Worm (Caenorhabditis elegans) whole organism, young adult: ENCODE data around the gene srx-129.

Experiments used
- B0336.3 ChIP-seq: fragments of 200-800 bp; sonication (Bioruptor generic); IDR thresholded peaks from 2 replicates; pipeline ENCODE4 v1.3.6; 2022; ENCODE audit warnings: missing genetic modification characterization, missing compliant biosample characterization
- D2030.7 ChIP-seq: fragments of 200-800 bp; sonication (Bioruptor generic); IDR thresholded peaks from 2 replicates; pipeline ENCODE4 v1.3.6; 2022; ENCODE audit warnings: missing genetic modification reagents, missing genetic modification characterization, missing compliant biosample characterization
- F10E7.11 ChIP-seq: sonication (generic microtip); optimal IDR thresholded peaks from 2 replicates; lab custom pipeline; 2017; ENCODE audit warnings: mild to moderate bottlenecking, missing genetic modification characterization, moderate library complexity, missing compliant biosample characterization
- F22D6.2 ChIP-seq: sonication (generic microtip); optimal IDR thresholded peaks from 2 replicates; lab custom pipeline; 2016; ENCODE audit warnings: mild to moderate bottlenecking, missing genetic modification characterization, missing compliant biosample characterization
- F33H1.4 ChIP-seq: fragments of 200-800 bp; sonication (Bioruptor generic); IDR thresholded peaks from 2 replicates; pipeline ENCODE4 v1.3.6; 2022; ENCODE audit warnings: missing genetic modification reagents, missing genetic modification characterization, missing compliant biosample characterization
- F39B2.1 ChIP-seq: fragments of 200-800 bp; sonication (Bioruptor generic); IDR thresholded peaks from 2 replicates; pipeline ENCODE4 v1.3.6; 2022; ENCODE audit warnings: missing genetic modification reagents, missing genetic modification characterization, missing compliant biosample characterization
- F55B11.4 ChIP-seq: sonication (generic microtip); optimal IDR thresholded peaks from 2 replicates; lab custom pipeline; 2016; ENCODE audit warnings: missing compliant biosample characterization, missing genetic modification characterization, borderline replicate concordance; ENCODE audit not compliant: insufficient read depth
- F57C9.4 ChIP-seq: sonication (generic microtip); optimal IDR thresholded peaks from 2 replicates; lab custom pipeline; 2017; ENCODE audit warnings: mild to moderate bottlenecking, missing genetic modification characterization, missing compliant biosample characterization
- T07F8.4 ChIP-seq: sonication (generic microtip); optimal IDR thresholded peaks from 2 replicates; lab custom pipeline; 2016; ENCODE audit warnings: mild to moderate bottlenecking, missing genetic modification characterization, moderate library complexity, missing compliant biosample characterization
- Y53F4B.3 ChIP-seq: fragments of 200-800 bp; sonication (Bioruptor generic); IDR thresholded peaks from 2 replicates; pipeline ENCODE4 v1.3.6; 2022; ENCODE audit warnings: missing genetic modification reagents, missing genetic modification characterization, missing compliant biosample characterization
- Y56A3A.18 ChIP-seq: fragments of 200-800 bp; sonication (Bioruptor generic); IDR thresholded peaks from 2 replicates; pipeline ENCODE4 v1.3.6; 2022; ENCODE audit warnings: missing genetic modification reagents, missing genetic modification characterization, missing compliant biosample characterization
- Y67H2A.10 ChIP-seq: fragments of 200-800 bp; sonication (Bioruptor generic); conservative IDR thresholded peaks from 2 replicates; pipeline ENCODE4 v1.3.6; 2022; ENCODE audit warnings: missing genetic modification reagents, missing genetic modification characterization, missing compliant biosample characterization
- ZK185.1 ChIP-seq: sonication (generic microtip); optimal IDR thresholded peaks from 2 replicates; lab custom pipeline; 2016; ENCODE audit warnings: mild to moderate bottlenecking, missing genetic modification characterization, missing compliant biosample characterization; ENCODE audit not compliant: poor library complexity, severe bottlenecking
- aptf-2 ChIP-seq: fragments of 200-800 bp; sonication (Bioruptor generic); conservative IDR thresholded peaks from 2 replicates; pipeline ENCODE4 v1.3.6; 2022; ENCODE audit warnings: missing genetic modification reagents, missing genetic modification characterization, missing compliant biosample characterization
- cebp-2 ChIP-seq: fragments of 200-800 bp; sonication (Bioruptor generic); IDR thresholded peaks from 2 replicates; pipeline ENCODE4 v1.3.6; 2022; ENCODE audit warnings: missing genetic modification characterization, missing compliant biosample characterization
- ceh-27 ChIP-seq: fragments of 200-800 bp; sonication (Bioruptor generic); optimal IDR thresholded peaks from 2 replicates; lab custom pipeline; 2018; ENCODE audit warnings: mild to moderate bottlenecking, missing genetic modification characterization, moderate library complexity, missing compliant biosample characterization
- chd-7 ChIP-seq: sonication (generic microtip); optimal IDR thresholded peaks from 2 replicates; lab custom pipeline; 2016; ENCODE audit warnings: mild to moderate bottlenecking, missing genetic modification characterization, moderate library complexity, missing compliant biosample characterization
- die-1 ChIP-seq: sonication (generic microtip); optimal IDR thresholded peaks from 2 replicates; lab custom pipeline; 2016; ENCODE audit warnings: missing genotype, mild to moderate bottlenecking, missing genetic modification characterization, missing compliant biosample characterization
- efl-1 ChIP-seq: fragments of 150-350 bp; optimal IDR thresholded peaks from 2 replicates; lab custom pipeline; 2014; ENCODE audit warnings: missing biosample characterization, missing genetic modification reagents, missing genetic modification characterization
- egrh-3 ChIP-seq: fragments of 200-800 bp; sonication (Bioruptor generic); IDR thresholded peaks from 2 replicates; pipeline ENCODE4 v1.3.6; 2022; ENCODE audit warnings: missing genetic modification reagents, missing genetic modification characterization, missing compliant biosample characterization
- ets-4 ChIP-seq: fragments of 200-800 bp; sonication (Bioruptor generic); optimal IDR thresholded peaks from 2 replicates; lab custom pipeline; 2018; ENCODE audit warnings: mild to moderate bottlenecking, missing genetic modification characterization, missing compliant biosample characterization
- him-1 ChIP-seq: sonication (generic microtip); optimal IDR thresholded peaks from 2 replicates; lab custom pipeline; 2016; ENCODE audit warnings: missing genotype, missing genetic modification reagents, missing genetic modification characterization, missing compliant biosample characterization
- hmg-1.2 ChIP-seq: fragments of 200-800 bp; sonication (Bioruptor generic); IDR thresholded peaks from 2 replicates; pipeline ENCODE4 v1.3.6; 2022; ENCODE audit warnings: missing genetic modification reagents, missing genetic modification characterization, missing compliant biosample characterization
- hsf-1 ChIP-seq: fragments of 200-800 bp; sonication (Bioruptor generic); IDR thresholded peaks from 2 replicates; pipeline ENCODE4 v1.3.6; 2022; ENCODE audit warnings: missing genetic modification reagents, missing genetic modification characterization, missing compliant biosample characterization
- let-607 ChIP-seq, 2 experiments: fragments of 200-800 bp in 1 of 2; sonication (Bioruptor generic) in 1 of 2; sonication (generic microtip) in 1 of 2; optimal IDR thresholded peaks; 2 replicates each; lab custom pipeline; 2016 to 2018; ENCODE audit warnings: mild to moderate bottlenecking in 2 of 2, missing compliant biosample characterization in 2 of 2, missing genetic modification characterization in 2 of 2, moderate library complexity in 2 of 2, missing genotype in 1 of 2
- lin-35 ChIP-seq, 3 experiments: fragments of 150-350 bp in 2 of 3; sonication (generic microtip) in 1 of 3; optimal IDR thresholded peaks; 2 replicates each; lab custom pipeline; 2014 to 2018; ENCODE audit warnings: missing biosample characterization in 3 of 3, missing genetic modification characterization in 3 of 3, missing genetic modification reagents in 3 of 3
- lin-40 ChIP-seq: sonication (generic microtip); optimal IDR thresholded peaks from 2 replicates; lab custom pipeline; 2016; ENCODE audit warnings: missing genetic modification characterization, mild to moderate bottlenecking, missing compliant biosample characterization, missing genotype, missing genetic modification reagents
- lir-1 ChIP-seq: fragments of 200-800 bp; sonication (Bioruptor generic); conservative IDR thresholded peaks from 2 replicates; pipeline ENCODE4 v1.3.6; 2022; ENCODE audit warnings: missing genetic modification reagents, missing genetic modification characterization, missing compliant biosample characterization
- lsy-27 ChIP-seq: sonication (generic microtip); optimal IDR thresholded peaks from 2 replicates; lab custom pipeline; 2017; ENCODE audit warnings: missing genetic modification characterization, mild to moderate bottlenecking, missing compliant biosample characterization, antibody characterized with exemption, missing genotype, borderline replicate concordance; ENCODE audit not compliant: insufficient read depth
- madf-10 ChIP-seq: sonication (generic microtip); optimal IDR thresholded peaks from 2 replicates; lab custom pipeline; 2016; ENCODE audit warnings: mild to moderate bottlenecking, missing genetic modification characterization, missing compliant biosample characterization
- madf-3 ChIP-seq: fragments of 200-800 bp; sonication (Bioruptor generic); IDR thresholded peaks from 2 replicates; pipeline ENCODE4 v1.3.6; 2022; ENCODE audit warnings: missing genetic modification reagents, missing genetic modification characterization, missing compliant biosample characterization
- mcd-1 ChIP-seq: fragments of 200-800 bp; sonication (Bioruptor generic); IDR thresholded peaks from 2 replicates; pipeline ENCODE4 v1.3.6; 2022; ENCODE audit warnings: missing genetic modification reagents, missing genetic modification characterization, missing compliant biosample characterization
- mxl-1 ChIP-seq: sonication (generic microtip); optimal IDR thresholded peaks from 2 replicates; lab custom pipeline; 2016; ENCODE audit warnings: missing genetic modification characterization, missing compliant biosample characterization
- nfyb-1 ChIP-seq: fragments of 200-800 bp; sonication (Bioruptor generic); IDR thresholded peaks from 2 replicates; pipeline ENCODE4 v1.3.6; 2022; ENCODE audit warnings: missing genetic modification reagents, missing genetic modification characterization, missing compliant biosample characterization
- nhr-120 ChIP-seq: fragments of 200-800 bp; sonication (Bioruptor generic); IDR thresholded peaks from 2 replicates; pipeline ENCODE4 v1.3.6; 2022; ENCODE audit warnings: missing genetic modification characterization, missing compliant biosample characterization
- pha-4 ChIP-seq: fragments of 150-350 bp; sonication (generic microtip); optimal IDR thresholded peaks from 2 replicates; lab custom pipeline; 2014; ENCODE audit warnings: missing biosample characterization, missing genetic modification reagents, missing genetic modification characterization
- rec-8 ChIP-seq, 2 experiments: sonication (generic microtip); optimal IDR thresholded peaks; 2 replicates each; lab custom pipeline; 2016; ENCODE audit warnings: mild to moderate bottlenecking in 2 of 2, missing genetic modification characterization in 2 of 2, missing genetic modification reagents in 2 of 2, missing genotype in 2 of 2, missing biosample characterization in 1 of 2, missing compliant biosample characterization in 1 of 2, moderate library complexity in 1 of 2
- snpc-1.3 ChIP-seq: sonication (generic microtip); optimal IDR thresholded peaks from 2 replicates; lab custom pipeline; 2017; ENCODE audit warnings: missing genetic modification characterization, mild to moderate bottlenecking, missing compliant biosample characterization, antibody characterized with exemption, moderate library complexity, missing genotype, missing genetic modification reagents; ENCODE audit not compliant: insufficient read depth
- sptf-2 ChIP-seq: fragments of 200-800 bp; sonication (Bioruptor generic); optimal IDR thresholded peaks from 2 replicates; lab custom pipeline; 2018; ENCODE audit warnings: mild to moderate bottlenecking, missing genetic modification characterization, missing compliant biosample characterization
- tbp1 ChIP-seq: fragments of 200-800 bp; sonication (Bioruptor generic); optimal IDR thresholded peaks from 2 replicates; lab custom pipeline; 2018; ENCODE audit warnings: mild to moderate bottlenecking, missing genetic modification characterization, missing compliant biosample characterization
- xnd-1 ChIP-seq: sonication (generic microtip); optimal IDR thresholded peaks from 2 replicates; lab custom pipeline; 2016; ENCODE audit warnings: missing genotype, missing genetic modification reagents, missing genetic modification characterization, missing compliant biosample characterization
- ztf-22 ChIP-seq: fragments of 200-800 bp; sonication (Bioruptor generic); optimal IDR thresholded peaks from 2 replicates; lab custom pipeline; 2018; ENCODE audit warnings: mild to moderate bottlenecking, missing genetic modification characterization, moderate library complexity, missing compliant biosample characterization

The srx-129 gene

DNA sequence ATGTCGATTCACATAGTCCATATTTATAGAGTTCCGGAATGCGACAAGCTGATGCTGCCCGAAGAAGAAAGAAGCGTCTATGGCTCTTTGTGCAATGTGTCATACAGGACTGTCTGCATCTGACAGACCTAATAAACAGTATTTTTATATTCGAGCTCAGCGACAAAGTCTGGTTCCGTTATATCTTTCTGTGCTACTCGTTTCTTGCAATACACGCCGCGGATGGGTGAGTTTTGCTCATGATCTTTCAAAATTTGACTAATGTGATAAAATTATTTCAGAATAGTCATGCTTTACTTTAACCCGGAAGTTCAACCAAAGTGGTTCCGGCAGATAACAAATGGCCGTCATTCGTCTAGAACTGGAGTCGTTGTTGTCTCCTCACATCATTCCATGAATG is 29.6 kb downstream of the srx-129 start:
- TF ChIP-seq T07F8.4 (tag; lab: Kevin White, UChicago) (no peak), mcd-1 (no peak), lsy-27 (no peak), efl-1 (GFP tag; lab: Kevin White, UChicago) (no peak), tbp1 (GFP tag; lab: Kevin White, UChicago) (no peak), mxl-1 (tag; lab: Kevin White, UChicago) (no peak), madf-3 (GFP tag; lab: Robert Waterston, UW) (no peak)

DNA sequence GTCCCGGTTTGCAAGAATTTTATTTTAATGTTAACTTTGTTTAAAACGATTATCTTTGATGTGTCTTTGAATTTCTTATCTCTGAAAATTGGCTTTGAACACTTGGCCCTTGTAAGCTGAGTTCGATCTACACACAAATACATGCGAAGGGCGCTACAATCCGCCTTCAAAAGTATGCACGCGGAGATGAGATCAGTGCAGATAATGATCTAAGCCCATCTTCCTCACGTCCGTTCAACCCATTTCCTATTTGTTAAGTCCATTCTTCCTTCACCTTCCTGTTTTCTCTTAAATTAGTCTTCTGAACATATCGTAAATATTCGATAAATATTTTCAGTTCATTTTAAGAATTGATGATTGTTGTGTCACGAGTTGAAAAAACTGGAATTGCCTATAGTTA is 32.3 kb downstream of the srx-129 start, which contains the start of gene nhr-175:
Gene nhr-175 (plus strand): TSS at position 339 of the 400 bp plus-strand sequence.
- TF ChIP-seq nfyb-1 (GFP tag; lab: Robert Waterston, UW) = no peak
- TF ChIP-seq F10E7.11 = no peak
- TF ChIP-seq hsf-1 (GFP tag; lab: Robert Waterston, UW) = no peak
- no peak for TF ChIP-seq Y56A3A.18 (GFP tag; lab: Robert Waterston, UW)
- no peak for TF ChIP-seq D2030.7
- no peak for TF ChIP-seq lin-35 (GFP tag; optimal IDR thresholded peaks at IDR 0.05; lab: Kevin White, UChicago)
- no peak for TF ChIP-seq lin-40 (tag; lab: Kevin White, UChicago)
- no peak for TF ChIP-seq sptf-2
- TF ChIP-seq mcd-1 = no peak
- no peak for TF ChIP-seq nhr-120
- no peak for TF ChIP-seq B0336.3 (GFP tag; lab: Robert Waterston, UW)

DNA sequence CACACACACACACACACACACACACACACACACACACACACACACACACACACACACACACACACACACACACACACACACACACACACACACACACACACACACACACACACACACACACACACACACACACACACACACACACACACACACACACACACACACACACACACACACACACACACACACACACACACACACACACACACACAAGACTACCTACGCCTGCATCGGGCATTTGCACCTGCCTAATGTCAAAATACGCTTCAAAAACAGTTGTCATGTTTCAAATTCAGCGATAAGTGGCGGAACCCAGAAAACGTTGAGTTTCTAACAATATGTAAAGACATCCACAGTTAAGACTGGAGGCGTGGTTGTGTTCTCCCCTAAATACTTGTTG is 34.8 kb downstream of the srx-129 start:
- TF ChIP-seq egrh-3 (peak; percentile 76; the same call in 1 of the 2 replicates), ceh-27 (GFP tag; lab: Kevin White, UChicago) (peak; percentile 10)

ce11 chrV:13869551-13869950 is 35.5 kb downstream of the srx-129 start:
- TF ChIP-seq F57C9.4 (tag; lab: Kevin White, UChicago) (no peak), ZK185.1 (tag; lab: Kevin White, UChicago) (no peak), let-607 (tag; optimal IDR thresholded peaks at IDR 0.05; lab: Kevin White, UChicago) (no peak), F39B2.1 (no peak), chd-7 (no peak), xnd-1 (tag; lab: Kevin White, UChicago) (no peak), pha-4 (tag; lab: Kevin White, UChicago) (no peak), madf-10 (tag; lab: Kevin White, UChicago) (no peak), snpc-1.3 (tag; lab: Kevin White, UChicago) (no peak), rec-8 (tag; optimal IDR thresholded peaks at IDR 0.05; lab: Kevin White, UChicago) (no peak), hmg-1.2 (no peak; the same call in 1 of the 2 replicates), ceh-27 (GFP tag; lab: Kevin White, UChicago) (no peak)
- TF ChIP-seq, all 124 proteins: peak for 0

DNA sequence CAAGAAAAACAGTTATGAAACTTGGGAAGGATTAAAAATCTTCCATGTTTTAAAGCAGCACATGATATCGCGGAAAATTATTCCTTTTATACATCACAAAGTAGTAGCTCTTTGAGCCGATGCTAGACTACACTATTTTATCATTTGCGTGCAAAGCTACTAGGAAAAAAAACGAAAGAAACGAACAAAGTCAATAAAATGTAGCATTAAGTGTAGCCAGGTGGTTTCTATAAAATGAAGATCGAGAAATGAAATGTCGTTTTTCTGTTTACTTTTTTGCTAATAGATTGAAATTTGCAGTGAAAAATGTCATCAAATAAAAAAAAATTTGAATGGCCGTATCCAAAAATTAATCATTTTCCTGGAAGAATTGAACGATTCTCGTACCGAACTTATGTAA is 38.8 kb downstream of the srx-129 start, which contains the start of gene cpt-5:
Gene cpt-5 (plus strand): TSS at position 301 of the 400 bp plus-strand sequence.
- TF ChIP-seq him-1 (tag; lab: Kevin White, UChicago) = no peak
- TF ChIP-seq cebp-2 (GFP tag; lab: Robert Waterston, UW) = no peak
- no peak for TF ChIP-seq Y53F4B.3 (GFP tag; lab: Robert Waterston, UW)
- TF ChIP-seq T07F8.4 (tag; lab: Kevin White, UChicago) = no peak
- TF ChIP-seq die-1 (tag; lab: Kevin White, UChicago) = no peak
- no peak for TF ChIP-seq F55B11.4 (tag; lab: Kevin White, UChicago)
- no peak for TF ChIP-seq ets-4 (GFP tag; lab: Kevin White, UChicago)
- no peak for TF ChIP-seq Y67H2A.10
- no peak for TF ChIP-seq F33H1.4
- TF ChIP-seq F22D6.2 = no peak
- TF ChIP-seq aptf-2 (GFP tag; lab: Robert Waterston, UW) = no peak
- TF ChIP-seq ztf-22 = no peak
- TF ChIP-seq lir-1 (GFP tag; lab: Robert Waterston, UW) = no peak
- TF ChIP-seq snpc-1.3 (tag; lab: Kevin White, UChicago) = no peak
